Worm (Caenorhabditis elegans) whole organism, L3 larva: ENCODE measurements around the gene nhr-253.

ENCODE experiments used
- R02D3.7 ChIP-seq: fragments of 150-350 bp; optimal IDR thresholded peaks from 2 replicates; lab custom pipeline; 2014; ENCODE audit warnings: missing biosample characterization, missing genetic modification characterization
- ZK546.5 ChIP-seq: sonication (generic microtip); optimal IDR thresholded peaks from 2 replicates; lab custom pipeline; 2017; ENCODE audit warnings: missing biosample characterization, missing genetic modification characterization
- aly-2 ChIP-seq: fragments of 150-350 bp; optimal IDR thresholded peaks from 2 replicates; lab custom pipeline; 2014; ENCODE audit warnings: missing biosample characterization, missing genetic modification characterization
- ama-1 ChIP-seq: fragments of 150-350 bp; optimal IDR thresholded peaks from 2 replicates; lab custom pipeline; 2018
- ceh-28 ChIP-seq: fragments of 150-350 bp; optimal IDR thresholded peaks from 2 replicates; lab custom pipeline; 2014; ENCODE audit warnings: missing biosample characterization, missing genetic modification reagents, missing genetic modification characterization
- ceh-82 ChIP-seq: fragments of 150-350 bp; optimal IDR thresholded peaks from 2 replicates; lab custom pipeline; 2014; ENCODE audit warnings: missing biosample characterization, missing genetic modification characterization
- ceh-9 ChIP-seq: sonication (generic microtip); optimal IDR thresholded peaks from 2 replicates; lab custom pipeline; 2018; ENCODE audit warnings: missing biosample characterization, missing genetic modification characterization
- daf-12 ChIP-seq: fragments of 150-350 bp; optimal IDR thresholded peaks from 2 replicates; lab custom pipeline; 2014; ENCODE audit warnings: missing biosample characterization, missing genetic modification reagents, missing genetic modification characterization
- elt-1 ChIP-seq: fragments of 150-350 bp; optimal IDR thresholded peaks from 2 replicates; lab custom pipeline; 2014; ENCODE audit warnings: missing biosample characterization, missing genetic modification characterization
- elt-2 ChIP-seq: sonication (generic microtip); optimal IDR thresholded peaks from 2 replicates; lab custom pipeline; 2016; ENCODE audit warnings: missing genetic modification reagents, mild to moderate bottlenecking, missing genetic modification characterization, missing compliant biosample characterization
- elt-3 ChIP-seq, 3 experiments: fragments of 150-350 bp in 1 of 3; sonication (generic microtip) in 2 of 3; optimal IDR thresholded peaks; 2 replicates in 2 of 3; 4 replicates in 1 of 3; lab custom pipeline; 2014 to 2017; ENCODE audit warnings: missing biosample characterization in 3 of 3, missing genetic modification characterization in 3 of 3
- fkh-10 ChIP-seq: sonication (generic microtip); optimal IDR thresholded peaks from 2 replicates; lab custom pipeline; 2017; ENCODE audit warnings: missing biosample characterization, missing genetic modification reagents, missing genetic modification characterization
- fkh-2 ChIP-seq: fragments of 150-350 bp; optimal IDR thresholded peaks from 2 replicates; lab custom pipeline; 2014; ENCODE audit warnings: missing biosample characterization, missing genetic modification reagents, missing genetic modification characterization
- fos-1 ChIP-seq: fragments of 150-350 bp; optimal IDR thresholded peaks from 2 replicates; lab custom pipeline; 2014; ENCODE audit warnings: missing biosample characterization, missing genetic modification characterization
- jun-1 ChIP-seq: fragments of 150-350 bp; optimal IDR thresholded peaks from 2 replicates; lab custom pipeline; 2014; ENCODE audit warnings: missing biosample characterization, missing genetic modification reagents, missing genetic modification characterization
- lin-15B ChIP-seq: fragments of 150-350 bp; optimal IDR thresholded peaks from 2 replicates; lab custom pipeline; 2014; ENCODE audit warnings: missing biosample characterization, missing genetic modification characterization
- lin-39 ChIP-seq: fragments of 150-350 bp; optimal IDR thresholded peaks from 2 replicates; lab custom pipeline; 2018; ENCODE audit warnings: missing biosample characterization, missing genetic modification reagents, missing genetic modification characterization
- lsy-12 ChIP-seq: sonication (generic microtip); optimal IDR thresholded peaks from 2 replicates; lab custom pipeline; 2016; ENCODE audit warnings: mild to moderate bottlenecking, missing genetic modification characterization, missing compliant biosample characterization
- mml-1 ChIP-seq: fragments of 150-350 bp; sonication (generic microtip); optimal IDR thresholded peaks from 3 replicates; lab custom pipeline; 2014; ENCODE audit warnings: missing biosample characterization, missing genetic modification characterization
- nfya-1 ChIP-seq: sonication (generic microtip); optimal IDR thresholded peaks from 2 replicates; lab custom pipeline; 2017; ENCODE audit warnings: missing genetic modification characterization, mild to moderate bottlenecking, missing compliant biosample characterization, antibody characterized with exemption, moderate library complexity; ENCODE audit not compliant: insufficient read depth
- nhr-11 ChIP-seq: fragments of 150-350 bp; optimal IDR thresholded peaks from 2 replicates; lab custom pipeline; 2014; ENCODE audit warnings: missing biosample characterization, missing genetic modification characterization
- nhr-12 ChIP-seq: fragments of 150-350 bp; optimal IDR thresholded peaks from 2 replicates; lab custom pipeline; 2014; ENCODE audit warnings: missing biosample characterization, missing genetic modification characterization
- nhr-23 ChIP-seq: fragments of 150-350 bp; optimal IDR thresholded peaks from 2 replicates; lab custom pipeline; 2014; ENCODE audit warnings: missing biosample characterization, missing genetic modification reagents, missing genetic modification characterization
- nhr-237 ChIP-seq: fragments of 150-350 bp; optimal IDR thresholded peaks from 2 replicates; lab custom pipeline; 2014; ENCODE audit warnings: missing biosample characterization, missing genetic modification characterization
- nhr-28 ChIP-seq: fragments of 150-350 bp; optimal IDR thresholded peaks from 2 replicates; lab custom pipeline; 2014; ENCODE audit warnings: missing biosample characterization, missing genetic modification characterization
- nhr-67 ChIP-seq: fragments of 150-350 bp; optimal IDR thresholded peaks from 2 replicates; lab custom pipeline; 2014; ENCODE audit warnings: missing biosample characterization, missing genetic modification characterization
- nhr-76 ChIP-seq: fragments of 150-350 bp; sonication (generic microtip); optimal IDR thresholded peaks from 5 replicates; lab custom pipeline; 2014; ENCODE audit warnings: missing biosample characterization, missing genetic modification characterization
- nhr-77 ChIP-seq: fragments of 150-350 bp; optimal IDR thresholded peaks from 2 replicates; lab custom pipeline; 2014; ENCODE audit warnings: missing biosample characterization, missing genetic modification characterization
- pha-4 ChIP-seq: fragments of 150-350 bp; optimal IDR thresholded peaks from 2 replicates; lab custom pipeline; 2014; ENCODE audit warnings: missing biosample characterization, missing genetic modification reagents, missing genetic modification characterization
- pqm-1 ChIP-seq: fragments of 150-350 bp; optimal IDR thresholded peaks from 2 replicates; lab custom pipeline; 2017; ENCODE audit warnings: missing biosample characterization, missing genetic modification characterization, inconsistent platforms
- sea-2 ChIP-seq: fragments of 150-350 bp; sonication (generic microtip); optimal IDR thresholded peaks from 4 replicates; lab custom pipeline; 2014; ENCODE audit warnings: missing biosample characterization, missing genetic modification reagents, missing genetic modification characterization
- skn-1 ChIP-seq: fragments of 150-350 bp; optimal IDR thresholded peaks from 2 replicates; lab custom pipeline; 2014; ENCODE audit warnings: missing biosample characterization, missing genetic modification characterization
- snpc-4 ChIP-seq: fragments of 150-350 bp; optimal IDR thresholded peaks from 2 replicates; lab custom pipeline; 2014; ENCODE audit warnings: missing biosample characterization, missing genetic modification characterization
- tbx-2 ChIP-seq: sonication (generic microtip); optimal IDR thresholded peaks from 2 replicates; lab custom pipeline; 2016; ENCODE audit warnings: mild to moderate bottlenecking, missing genetic modification characterization, missing compliant biosample characterization
- unc-39 ChIP-seq: sonication (generic microtip); optimal IDR thresholded peaks from 4 replicates; lab custom pipeline; 2017; ENCODE audit warnings: missing biosample characterization, missing genetic modification characterization
- unc-62 ChIP-seq: fragments of 150-350 bp; sonication (generic microtip); optimal IDR thresholded peaks from 4 replicates; lab custom pipeline; 2014; ENCODE audit warnings: missing biosample characterization, missing genetic modification reagents, missing genetic modification characterization
- zag-1 ChIP-seq: fragments of 150-350 bp; optimal IDR thresholded peaks from 2 replicates; lab custom pipeline; 2014; ENCODE audit warnings: missing biosample characterization, missing genetic modification characterization
- ztf-4 ChIP-seq: fragments of 150-350 bp; optimal IDR thresholded peaks from 2 replicates; lab custom pipeline; 2014; ENCODE audit warnings: missing biosample characterization, missing genetic modification characterization

nhr-253 gene

ce11 chrV:384511-384910 is 11.9 kb upstream of the nhr-253 start:
- TF ChIP-seq ama-1 (lab: Kevin White, UChicago): no peak
- TF ChIP-seq nhr-67 (tag; lab: Kevin White, UChicago): no peak
- no peak for TF ChIP-seq nhr-77
- no peak for TF ChIP-seq nhr-76
- TF ChIP-seq pqm-1 (tag; lab: Kevin White, UChicago): peak; percentile 31
- TF ChIP-seq ceh-28 (tag; lab: Kevin White, UChicago): no peak
- TF ChIP-seq fos-1 (tag; lab: Kevin White, UChicago): no peak
- TF ChIP-seq unc-39 (tag; lab: Kevin White, UChicago): no peak
- no peak for TF ChIP-seq ztf-4 (tag; lab: Kevin White, UChicago)
- no peak for TF ChIP-seq ceh-82 (tag; lab: Kevin White, UChicago)
- peak; percentile 83 for TF ChIP-seq elt-2 (tag; lab: Kevin White, UChicago)
- TF ChIP-seq nhr-23 (tag; lab: Kevin White, UChicago): no peak

ce11 chrV:385488-385887 is 10.9 kb upstream of the nhr-253 start, which contains the start of gene lipl-5:
Gene lipl-5 (plus strand): TSS chrV:385746.
- peak; percentile 96 for TF ChIP-seq elt-2 (tag; lab: Kevin White, UChicago)
- TF ChIP-seq jun-1 (tag; lab: Kevin White, UChicago): peak; percentile 45
- peak; percentile 90 for TF ChIP-seq pqm-1 (tag; lab: Kevin White, UChicago)
- TF ChIP-seq pha-4 (tag; lab: Kevin White, UChicago): peak; percentile 54
- no peak for TF ChIP-seq nhr-77
- TF ChIP-seq ztf-4 (tag; lab: Kevin White, UChicago): no peak

ce11 chrV:388397-388796 is 8.0 kb upstream of the nhr-253 start, which contains the start of gene ZK6.6:
Gene ZK6.6 (plus strand): TSS chrV:388697.
- TF ChIP-seq aly-2 (tag; lab: Kevin White, UChicago) (no peak), ZK546.5 (tag; lab: Kevin White, UChicago) (no peak), lin-39 (tag; lab: Kevin White, UChicago) (no peak), nfya-1 (tag; lab: Kevin White, UChicago) (no peak), zag-1 (no peak), snpc-4 (no peak)

DNA sequence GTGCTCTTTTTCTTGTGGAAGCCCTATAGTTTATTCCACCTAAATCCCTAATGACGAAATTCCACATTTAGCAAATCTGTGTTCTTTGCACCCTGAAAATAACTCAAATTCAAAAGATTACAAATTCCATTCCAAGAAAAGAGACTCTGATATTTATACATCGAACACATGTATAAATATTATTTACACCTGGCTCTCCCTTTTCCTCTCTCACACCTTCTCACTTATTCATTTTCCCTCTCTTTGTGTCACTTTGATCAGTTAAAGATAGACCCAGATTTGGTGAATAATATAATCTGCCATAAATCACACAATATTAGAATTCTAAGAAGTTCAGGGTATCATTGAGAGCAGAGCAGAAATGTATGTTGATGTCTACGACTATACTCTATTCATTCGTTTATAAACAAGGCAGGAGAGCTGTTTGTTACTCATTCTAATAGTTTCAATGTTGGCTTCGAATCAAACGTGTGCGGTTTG is 4.2 kb upstream of the nhr-253 start, which contains the start of gene nhr-254:
nhr-254 (plus strand) TSS at position 430 of the 480 bp plus-strand sequence.
- TF ChIP-seq snpc-4 (no peak), mml-1 (tag; lab: Kevin White, UChicago) (no peak), elt-3 (tag; optimal IDR thresholded peaks at IDR 0.05; lab: Kevin White, UChicago) (no peak), daf-12 (tag; lab: Kevin White, UChicago) (no peak), fkh-2 (tag; lab: Kevin White, UChicago) (no peak), unc-39 (tag; lab: Kevin White, UChicago) (no peak), unc-62 (GFP tag; lab: Kevin White, UChicago) (no peak), zag-1 (no peak), nhr-11 (no peak), lin-15B (tag; lab: Kevin White, UChicago) (no peak), nfya-1 (tag; lab: Kevin White, UChicago) (no peak), lsy-12 (tag; lab: Kevin White, UChicago) (no peak)

DNA sequence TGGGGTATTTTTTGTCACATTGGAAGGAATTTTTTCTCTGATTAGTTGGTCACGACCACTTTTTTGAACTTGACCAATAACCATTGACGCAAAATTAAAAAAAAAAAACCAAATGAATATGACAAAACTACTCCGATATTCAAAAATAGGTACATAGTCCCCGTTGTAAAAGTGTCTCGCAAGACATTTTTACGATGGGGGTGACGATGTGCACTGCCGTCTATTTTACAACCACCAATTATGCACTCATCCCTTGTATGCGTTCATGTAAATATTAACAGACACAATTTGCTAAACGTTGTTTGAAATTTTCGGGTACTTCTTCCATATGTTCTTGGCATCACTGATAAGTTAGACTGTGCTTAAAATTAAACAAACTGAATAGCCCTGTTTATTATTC is 3.3 kb downstream of the nhr-253 start, which contains the start of gene scl-27:
scl-27 (plus strand) TSS at position 301 of the 400 bp plus-strand sequence.
- TF ChIP-seq ztf-4 (tag; lab: Kevin White, UChicago) (no peak), R02D3.7 (no peak), ceh-9 (tag; lab: Kevin White, UChicago) (no peak), ceh-82 (tag; lab: Kevin White, UChicago) (no peak), elt-2 (tag; lab: Kevin White, UChicago) (no peak), mml-1 (tag; lab: Kevin White, UChicago) (no peak), elt-1 (no peak), nhr-28 (tag; lab: Kevin White, UChicago) (no peak), pqm-1 (tag; lab: Kevin White, UChicago) (no peak), nhr-237 (tag; lab: Kevin White, UChicago) (no peak), tbx-2 (tag; lab: Kevin White, UChicago) (no peak), fkh-10 (GFP tag; lab: Kevin White, UChicago) (no peak), skn-1 (tag; lab: Kevin White, UChicago) (no peak), sea-2 (GFP tag; lab: Kevin White, UChicago) (no peak), nfya-1 (tag; lab: Kevin White, UChicago) (no peak), nhr-12 (tag; lab: Kevin White, UChicago) (no peak), fkh-2 (tag; lab: Kevin White, UChicago) (no peak)
